Fruit fly (Drosophila melanogaster) whole organism, embryonic: Measurements from ENCODE around the gene Hsp83.
A peak's percentile ranks its signal among the peaks of the same experiment; 100 is the strongest.

Source experiments
- Awh ChIP-seq: fragments of 200-800 bp; sonication (Bioruptor generic); IDR thresholded peaks from 2 replicates; pipeline ENCODE4, ENCODE4 v1.3.6; 2022; ENCODE audit warnings: missing biosample characterization, missing genetic modification characterization
- B-H2 ChIP-seq: fragments of 200-800 bp; sonication (Bioruptor generic); optimal IDR thresholded peaks from 2 replicates; lab custom pipeline; 2018; ENCODE audit warnings: missing biosample characterization, mild to moderate bottlenecking, missing genetic modification characterization
- Bdp1 ChIP-seq: fragments of 200-800 bp; sonication (Bioruptor generic); optimal IDR thresholded peaks from 3 replicates; lab custom pipeline; 2016; ENCODE audit warnings: missing biosample characterization, missing genetic modification characterization
- Bgb ChIP-seq: fragments of 200-800 bp; sonication (Bioruptor generic); IDR thresholded peaks from 2 replicates; pipeline ENCODE4 v1.3.6; 2022; ENCODE audit warnings: missing biosample characterization, missing genetic modification characterization; ENCODE audit not compliant: partially characterized antibody
- Blimp-1 ChIP-seq: fragments of 200-800 bp; sonication (Bioruptor generic); optimal IDR thresholded peaks from 3 replicates; lab custom pipeline; 2018; ENCODE audit warnings: missing biosample characterization, missing genetic modification characterization, mild to moderate bottlenecking, moderate library complexity, missing genetic modification reagents
- CG10147 ChIP-seq: fragments of 200-800 bp; sonication (Bioruptor generic); optimal IDR thresholded peaks from 2 replicates; lab custom pipeline; 2019; ENCODE audit warnings: missing biosample characterization, mild to moderate bottlenecking, missing genetic modification characterization, moderate library complexity
- CG10979 ChIP-seq: fragments of 200-800 bp; sonication (Bioruptor generic); optimal IDR thresholded peaks from 2 replicates; lab custom pipeline; 2018; ENCODE audit warnings: missing biosample characterization, mild to moderate bottlenecking, missing genetic modification characterization, moderate library complexity
- CG11456 ChIP-seq: fragments of 200-800 bp; sonication (Bioruptor generic); IDR thresholded peaks from 3 replicates; pipeline ENCODE4 v1.3.6; 2022; ENCODE audit warnings: missing biosample characterization, missing genetic modification characterization
- CG11695 ChIP-seq: fragments of 200-800 bp; sonication (Bioruptor generic); IDR thresholded peaks from 3 replicates; pipeline ENCODE4 v1.3.6; 2022; ENCODE audit warnings: missing biosample characterization, missing genetic modification characterization
- CG11696 ChIP-seq: fragments of 200-800 bp; sonication (Bioruptor generic); IDR thresholded peaks from 2 replicates; pipeline ENCODE4 v1.3.6; 2022; ENCODE audit warnings: missing biosample characterization, missing genetic modification characterization
- CG12219 ChIP-seq: fragments of 200-800 bp; sonication (Bioruptor generic); optimal IDR thresholded peaks from 3 replicates; lab custom pipeline; 2018; ENCODE audit warnings: missing biosample characterization, mild to moderate bottlenecking, missing genetic modification characterization
- CG13775 ChIP-seq: fragments of 200-800 bp; sonication (Bioruptor generic); optimal IDR thresholded peaks from 3 replicates; lab custom pipeline; 2017; ENCODE audit warnings: missing biosample characterization, mild to moderate bottlenecking, missing genetic modification characterization
- CG16813 ChIP-seq: fragments of 200-800 bp; sonication (Bioruptor generic); IDR thresholded peaks from 3 replicates; pipeline ENCODE4 v1.3.6; 2022; ENCODE audit warnings: missing biosample characterization, missing genetic modification characterization; ENCODE audit not compliant: partially characterized antibody
- CG17912 ChIP-seq: fragments of 200-800 bp; sonication (Bioruptor generic); optimal IDR thresholded peaks from 2 replicates; lab custom pipeline; 2018; ENCODE audit warnings: missing biosample characterization, mild to moderate bottlenecking, missing genetic modification characterization
- CG1792 ChIP-seq: fragments of 200-800 bp; sonication (Bioruptor generic); optimal IDR thresholded peaks from 2 replicates; lab custom pipeline; 2016; ENCODE audit warnings: missing biosample characterization, missing genetic modification characterization
- CG18011 ChIP-seq: fragments of 200-800 bp; sonication (Bioruptor generic); optimal IDR thresholded peaks from 2 replicates; lab custom pipeline; 2017; ENCODE audit warnings: missing biosample characterization, missing genetic modification characterization, mild to moderate bottlenecking, moderate library complexity, missing genotype
- CG42726 ChIP-seq: fragments of 200-800 bp; sonication (Bioruptor generic); IDR thresholded peaks from 2 replicates; pipeline ENCODE4 v1.3.6; 2022; ENCODE audit warnings: missing biosample characterization, missing genetic modification characterization; ENCODE audit not compliant: partially characterized antibody
- CG6813 ChIP-seq: fragments of 200-800 bp; sonication (Bioruptor generic); optimal IDR thresholded peaks from 2 replicates; lab custom pipeline; 2017; ENCODE audit warnings: missing biosample characterization, missing genetic modification characterization, mild to moderate bottlenecking, moderate library complexity, missing genetic modification reagents
- CG8478 ChIP-seq: fragments of >200 bp; optimal IDR thresholded peaks from 2 replicates; lab custom pipeline; 2018
- CG9609 ChIP-seq: fragments of 200-800 bp; sonication (Bioruptor generic); optimal IDR thresholded peaks from 3 replicates; lab custom pipeline; 2016; ENCODE audit warnings: missing biosample characterization, missing genetic modification characterization
- CG9876 ChIP-seq: fragments of 200-800 bp; sonication (Bioruptor generic); optimal IDR thresholded peaks from 2 replicates; lab custom pipeline; 2016; ENCODE audit warnings: missing biosample characterization, missing genetic modification characterization
- CTCF ChIP-seq: fragments of 200-800 bp; sonication (Bioruptor generic); optimal IDR thresholded peaks from 2 replicates; lab custom pipeline; 2017; ENCODE audit warnings: missing biosample characterization, mild to moderate bottlenecking, missing genetic modification characterization, moderate library complexity
- Dad ChIP-seq: fragments of 200-800 bp; sonication (Bioruptor generic); optimal IDR thresholded peaks from 3 replicates; lab custom pipeline; 2016; ENCODE audit warnings: missing biosample characterization, missing genetic modification characterization
- Deaf1 ChIP-seq: fragments of 200-800 bp; optimal IDR thresholded peaks from 3 replicates; lab custom pipeline; 2019; ENCODE audit warnings: missing biosample characterization, mild to moderate bottlenecking, missing genetic modification characterization, moderate library complexity
- Doc2 ChIP-seq: fragments of 200-800 bp; sonication (Bioruptor generic); IDR thresholded peaks from 2 replicates; pipeline ENCODE4 v1.3.6; 2022; ENCODE audit warnings: missing biosample characterization, missing genetic modification characterization
- E2f2 ChIP-seq: fragments of 200-800 bp; sonication (Bioruptor generic); IDR thresholded peaks from 2 replicates; pipeline ENCODE4 v1.3.6; 2022; ENCODE audit warnings: missing biosample characterization, missing genetic modification characterization
- Fer1 ChIP-seq: fragments of 200-800 bp; sonication (Bioruptor generic); optimal IDR thresholded peaks from 2 replicates; lab custom pipeline; 2017; ENCODE audit warnings: missing biosample characterization, mild to moderate bottlenecking, missing genetic modification characterization
- HLHmδ ChIP-seq: fragments of 200-800 bp; sonication (Bioruptor generic); optimal IDR thresholded peaks from 2 replicates; lab custom pipeline; 2018; ENCODE audit warnings: missing biosample characterization, mild to moderate bottlenecking, missing genetic modification characterization, moderate library complexity
- HmgZ ChIP-seq: fragments of 200-800 bp; sonication (Bioruptor generic); optimal IDR thresholded peaks from 2 replicates; lab custom pipeline; 2018; ENCODE audit warnings: missing biosample characterization, mild to moderate bottlenecking, missing genetic modification characterization
- Kr ChIP-seq: fragments of 200-800 bp; sonication (Bioruptor generic); optimal IDR thresholded peaks from 2 replicates; lab custom pipeline; 2017; ENCODE audit warnings: missing biosample characterization, mild to moderate bottlenecking, missing genetic modification characterization
- Neu2 ChIP-seq: fragments of 200-800 bp; sonication (Bioruptor generic); optimal IDR thresholded peaks from 3 replicates; lab custom pipeline; 2016; ENCODE audit warnings: missing biosample characterization, missing genetic modification characterization, borderline replicate concordance
- Nf-YB ChIP-seq: fragments of 200-800 bp; sonication (Bioruptor generic); optimal IDR thresholded peaks from 3 replicates; lab custom pipeline; 2019; ENCODE audit warnings: missing biosample characterization, mild to moderate bottlenecking, missing genetic modification characterization, moderate library complexity
- Oaz ChIP-seq: fragments of 200-800 bp; sonication (Bioruptor generic); IDR thresholded peaks from 2 replicates; pipeline ENCODE4 v1.3.6; 2022; ENCODE audit warnings: missing biosample characterization, missing genetic modification characterization
- Tbp ChIP-seq: fragments of >200 bp; optimal IDR thresholded peaks from 2 replicates; lab custom pipeline; 2018; ENCODE audit warnings: missing biosample characterization, missing genetic modification characterization
- az2 ChIP-seq: fragments of 200-800 bp; sonication (Bioruptor generic); optimal IDR thresholded peaks from 3 replicates; lab custom pipeline; 2016; ENCODE audit warnings: missing biosample characterization, missing genetic modification characterization
- cas ChIP-seq: fragments of 200-800 bp; sonication (Bioruptor generic); IDR thresholded peaks from 2 replicates; pipeline ENCODE4 v1.3.6; 2022; ENCODE audit warnings: missing biosample characterization, missing genetic modification characterization
- cwo ChIP-seq: fragments of 200-800 bp; sonication (Bioruptor generic); optimal IDR thresholded peaks from 3 replicates; lab custom pipeline; 2017; ENCODE audit warnings: missing biosample characterization, missing genetic modification characterization, mild to moderate bottlenecking, moderate library complexity, missing genetic modification reagents
- gsb ChIP-seq: fragments of 200-800 bp; sonication (Bioruptor generic); IDR thresholded peaks from 2 replicates; pipeline ENCODE4 v1.3.6; 2022; ENCODE audit warnings: missing biosample characterization, missing genetic modification characterization
- hb ChIP-seq: fragments of 200-800 bp; sonication (Bioruptor generic); IDR thresholded peaks from 3 replicates; pipeline ENCODE4 v1.3.6; 2022; ENCODE audit warnings: missing biosample characterization, missing genetic modification characterization; ENCODE audit not compliant: partially characterized antibody
- knrl ChIP-seq: fragments of 200-800 bp; sonication (Bioruptor generic); IDR thresholded peaks from 3 replicates; pipeline ENCODE4 v1.3.6; 2022; ENCODE audit warnings: missing biosample characterization, missing genetic modification characterization; ENCODE audit not compliant: partially characterized antibody
- lmd ChIP-seq: fragments of 200-800 bp; sonication (Bioruptor generic); IDR thresholded peaks from 2 replicates; pipeline ENCODE4 v1.3.6; 2022; ENCODE audit warnings: missing biosample characterization, missing genetic modification characterization
- lov ChIP-seq, 2 experiments: fragments of 200-800 bp in 1 of 2; fragments of >200 bp in 1 of 2; sonication (Bioruptor generic) in 1 of 2; IDR thresholded peaks in 1 of 2; optimal IDR thresholded peaks in 1 of 2; 2 replicates in 1 of 2; 3 replicates in 1 of 2; pipeline versions ENCODE4 v1.3.6 to Lab custom; 2017 to 2022; ENCODE audit warnings: missing biosample characterization in 1 of 2, missing genetic modification characterization in 1 of 2
- nmo ChIP-seq: fragments of 200-800 bp; sonication (Bioruptor generic); optimal IDR thresholded peaks from 2 replicates; lab custom pipeline; 2018; ENCODE audit warnings: missing biosample characterization, mild to moderate bottlenecking, missing genetic modification characterization, moderate library complexity
- pb ChIP-seq: fragments of 200-800 bp; sonication (Bioruptor generic); optimal IDR thresholded peaks from 3 replicates; lab custom pipeline; 2016; ENCODE audit warnings: missing biosample characterization, missing genetic modification characterization
- pfk ChIP-seq: fragments of 200-800 bp; sonication (Bioruptor generic); optimal IDR thresholded peaks from 2 replicates; lab custom pipeline; 2018; ENCODE audit warnings: missing biosample characterization, mild to moderate bottlenecking, missing genetic modification characterization, moderate library complexity
- prd ChIP-seq, 3 experiments: fragments of >200 bp in 2 of 3; fragments of 200-800 bp in 1 of 3; sonication (Bioruptor generic) in 1 of 3; optimal IDR thresholded peaks in 2 of 3; IDR thresholded peaks in 1 of 3; 2 replicates in 2 of 3; 3 replicates in 1 of 3; pipeline versions ENCODE4 v1.3.6 to Lab custom; 2017 to 2022; ENCODE audit warnings: missing biosample characterization in 1 of 3, missing genetic modification characterization in 1 of 3
- rib ChIP-seq: fragments of 200-800 bp; sonication (Bioruptor generic); IDR thresholded peaks from 2 replicates; pipeline ENCODE4 v1.3.6; 2022; ENCODE audit warnings: missing biosample characterization, missing genetic modification characterization
- sim ChIP-seq: fragments of 200-800 bp; sonication (Bioruptor generic); IDR thresholded peaks from 2 replicates; pipeline ENCODE4 v1.3.6; 2022; ENCODE audit warnings: missing biosample characterization, missing genetic modification characterization
- tna ChIP-seq: fragments of 200-800 bp; sonication (Bioruptor generic); IDR thresholded peaks from 2 replicates; pipeline ENCODE4 v1.3.6; 2022; ENCODE audit warnings: missing biosample characterization, missing genetic modification characterization; ENCODE audit not compliant: partially characterized antibody
- wdn ChIP-seq: fragments of 200-800 bp; sonication (Bioruptor generic); IDR thresholded peaks from 2 replicates; pipeline ENCODE4 v1.3.6; 2022; ENCODE audit warnings: missing biosample characterization, missing genetic modification characterization

Hsp83 gene

dm6 chr3L:3192912-3193311 is at the start of gene Hsp83 (continued):
- TF ChIP-seq gsb (GFP tag; lab: Robert Waterston, UW) (peak; percentile 83), CG42726 (GFP tag; lab: Robert Waterston, UW) (peak; percentile 38; the same call in 1 of the 2 replicates), cas (GFP tag; lab: Robert Waterston, UW) (peak; percentile 81; the same call in 1 of the 2 replicates), B-H2 (peak; percentile 99), CG9876 (GFP tag; lab: Kevin White, UChicago) (peak; percentile 89), tna (GFP tag; lab: Robert Waterston, UW) (no peak), lov (optimal IDR thresholded peaks at IDR 0.05; lab: Kevin White, UChicago) (no peak), lov (GFP tag; IDR thresholded peaks at IDR 0.05; lab: Robert Waterston, UW) (peak; percentile 98), HmgZ (peak; percentile 97), CG8478 (no peak), nmo (peak; percentile 79), Awh (GFP tag; lab: Robert Waterston, UW) (peak; percentile 92), Oaz (peak; percentile 85), CTCF (peak; percentile 80), Doc2 (GFP tag; lab: Robert Waterston, UW) (0 out of 2 replicates have a peak, but pooled peaks have one; percentile 33), CG11456 (GFP tag; lab: Robert Waterston, UW) (peak; percentile 96), hb (GFP tag; lab: Robert Waterston, UW) (no peak), CG9609 (peak; percentile 88), CG6813 (GFP tag; lab: Kevin White, UChicago) (peak; percentile 100), Fer1 (GFP tag; lab: Kevin White, UChicago) (peak; percentile 100), Dad (GFP tag; lab: Kevin White, UChicago) (peak; percentile 95), Nf-YB (peak; percentile 81), Deaf1 (tag; lab: Kevin White, UChicago) (peak; percentile 80), Bdp1 (GFP tag; lab: Kevin White, UChicago) (peak; percentile 89), pfk (GFP tag; lab: Kevin White, UChicago) (peak; percentile 92), CG11695 (GFP tag; lab: Robert Waterston, UW) (peak; percentile 84), Neu2 (peak; percentile 59), Kr (GFP tag; lab: Kevin White, UChicago) (peak; percentile 94), CG13775 (GFP tag; lab: Kevin White, UChicago) (peak; percentile 95), prd (optimal IDR thresholded peaks at IDR 0.05; lab: Kevin White, UChicago) (no peak), prd (GFP tag; IDR thresholded peaks at IDR 0.05; lab: Robert Waterston, UW) (peak; percentile 71), wdn (peak; percentile 90), cwo (GFP tag; lab: Kevin White, UChicago) (peak; percentile 93), CG1792 (GFP tag; lab: Kevin White, UChicago) (peak; percentile 87), knrl (GFP tag; lab: Robert Waterston, UW) (no peak), CG12219 (GFP tag; lab: Kevin White, UChicago) (peak; percentile 97), Bgb (GFP tag; lab: Robert Waterston, UW) (peak; percentile 36; the same call in 1 of the 2 replicates), Blimp-1 (GFP tag; lab: Kevin White, UChicago) (peak; percentile 79), sim (GFP tag; lab: Robert Waterston, UW) (peak; percentile 92), CG18011 (GFP tag; lab: Kevin White, UChicago) (peak; percentile 90), E2f2 (GFP tag; lab: Robert Waterston, UW) (peak; percentile 97), CG10979 (peak; percentile 89), az2 (peak; percentile 83), CG16813 (GFP tag; lab: Robert Waterston, UW) (no peak), CG11696 (GFP tag; lab: Robert Waterston, UW) (peak; percentile 79), HLHmδ (GFP tag; lab: Kevin White, UChicago) (peak; percentile 100), rib (peak; percentile 83), pb (peak; percentile 96), CG10147 (peak; percentile 88), CG17912 (GFP tag; lab: Kevin White, UChicago) (peak; percentile 99), lmd (GFP tag; lab: Robert Waterston, UW) (peak; percentile 80), Tbp (no peak)
